Fruit fly (Drosophila melanogaster): ENCODE measurements around the gene CG43117.

- no peak for TF ChIP-seq Eip78C (GFP tag)
- no peak for TF ChIP-seq Eip93F (GFP tag; optimal IDR thresholded peaks at IDR 0.05)
- TF ChIP-seq Sox14 (GFP tag; optimal IDR thresholded peaks at IDR 0.05) = no peak
- no peak for TF ChIP-seq OdsH (GFP tag; optimal IDR thresholded peaks at IDR 0.05)
- no peak for TF ChIP-seq CG6276 (GFP tag; optimal IDR thresholded peaks at IDR 0.05)
- no peak for TF ChIP-seq CG31627 (GFP tag; optimal IDR thresholded peaks at IDR 0.05)
These were observed 48.7 kb downstream of the CG43117 start for dm6 chr3R:26503317-26503716.
